Fruit fly (Drosophila melanogaster) Kc167 (cell line): ENCODE results near the gene HemK2.

Experiments
- Myc ChIP-seq: fragments of >200 bp; optimal IDR thresholded peaks from 2 replicates; lab custom pipeline; 2017; ENCODE audit warnings: missing external identifiers
- Sin3A ChIP-seq: fragments of >200 bp; optimal IDR thresholded peaks from 2 replicates; lab custom pipeline; 2018; ENCODE audit warnings: missing external identifiers
- h ChIP-seq: fragments of >200 bp; optimal IDR thresholded peaks from 3 replicates; lab custom pipeline; 2018; ENCODE audit warnings: missing external identifiers
- insv ChIP-seq: fragments of >200 bp; optimal IDR thresholded peaks from 3 replicates; lab custom pipeline; 2018; ENCODE audit warnings: missing external identifiers
- psq ChIP-seq: fragments of >200 bp; optimal IDR thresholded peaks from 2 replicates; lab custom pipeline; 2017; ENCODE audit warnings: missing external identifiers

DNA sequence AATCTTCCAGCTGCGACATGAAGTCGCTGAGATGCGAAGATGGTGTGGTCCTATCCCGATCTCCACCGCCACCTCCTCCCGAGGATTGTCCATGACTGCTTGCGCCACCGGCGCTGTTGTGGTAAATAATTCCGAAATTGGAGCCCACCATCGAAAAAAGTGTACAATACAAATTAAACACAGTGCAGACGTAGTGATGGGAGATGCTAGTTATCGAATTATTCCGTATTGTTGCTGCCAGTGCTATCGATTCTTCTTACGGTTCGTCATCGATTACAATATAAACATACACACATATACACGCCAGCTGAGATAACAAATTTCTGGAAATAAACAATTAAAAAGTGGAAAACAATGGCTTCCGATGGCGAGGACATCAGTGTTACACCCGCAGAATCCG, 8.2 kb upstream of the HemK2 start, which contains the start of the genes Taf10b and Taf10:
- TF ChIP-seq insv (no peak), psq (lab: Kevin White, UChicago) (no peak), Myc (lab: Kevin White, UChicago) (no peak), Sin3A (lab: Kevin White, UChicago) (no peak), h (lab: Kevin White, UChicago) (no peak)
